Worm (Caenorhabditis elegans): Measurements from ENCODE around the gene spop-1.

DNA sequence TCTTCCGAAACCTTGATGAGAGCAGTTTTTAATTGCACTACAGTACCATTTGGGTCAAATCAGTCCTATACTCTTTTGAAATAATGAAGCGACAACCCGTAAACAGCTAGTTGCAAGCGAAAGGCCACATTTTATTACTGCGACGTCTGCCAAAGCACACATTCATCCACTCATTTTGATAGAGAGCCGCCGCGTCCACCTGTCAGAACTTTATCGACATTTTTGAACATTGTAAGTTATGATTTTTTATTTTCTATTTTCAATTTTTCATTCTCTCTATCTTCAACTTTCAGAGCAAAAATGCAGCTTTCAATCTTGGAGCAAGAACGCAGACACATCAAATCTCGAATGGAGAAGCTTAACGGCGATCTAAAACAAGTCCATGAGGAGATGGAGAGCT lies 42.9 kb upstream of the spop-1 start, which contains the start of gene K08E5.6:
- TF ChIP-seq skn-1 (tag; optimal IDR thresholded peaks at IDR 0.05) (no peak), mdl-1 (tag; optimal IDR thresholded peaks at IDR 0.05) (no peak), ama-1 (optimal IDR thresholded peaks at IDR 0.05) (no peak), pqm-1 (tag; optimal IDR thresholded peaks at IDR 0.05) (no peak), ceh-63 (GFP tag; optimal IDR thresholded peaks at IDR 0.05) (no peak), ceh-82 (tag; optimal IDR thresholded peaks at IDR 0.05) (no peak), tbx-2 (tag; optimal IDR thresholded peaks at IDR 0.05) (no peak)
